Worm (Caenorhabditis elegans): ENCODE results near the gene coq-5.

coq-5 gene

DNA sequence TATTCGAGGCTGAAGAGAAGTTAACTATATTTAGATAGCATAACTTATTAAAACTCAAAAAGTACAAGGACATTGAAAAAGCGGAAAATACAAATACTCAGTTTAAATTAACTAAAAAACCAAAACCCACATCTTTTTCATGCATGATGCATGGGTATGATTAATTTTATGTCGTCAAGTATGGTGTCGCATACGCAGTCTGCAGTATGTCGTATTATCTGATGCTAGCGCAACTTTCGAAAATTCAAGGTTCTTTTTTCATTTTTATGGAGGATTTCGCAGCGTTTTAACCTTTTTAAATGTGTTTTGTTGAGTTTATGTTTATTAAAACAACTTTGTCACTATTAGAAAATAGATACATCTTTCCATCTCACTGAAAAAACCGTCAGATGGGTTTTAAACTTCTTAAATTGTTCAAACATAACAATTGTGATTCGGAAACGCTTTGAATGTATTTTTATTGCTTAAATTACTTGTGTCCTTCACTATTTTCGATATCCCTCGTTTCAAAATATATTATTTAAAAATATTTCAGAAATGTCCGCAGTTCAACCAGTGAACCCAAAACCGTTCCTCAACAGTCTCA is 3.4 kb upstream of the coq-5 start, which contains the start of gene snr-5:
Gene snr-5 (plus strand): TSS at position 536 of the 586 bp plus-strand sequence.
- TF ChIP-seq elt-4 (tag; optimal IDR thresholded peaks at IDR 0.05) (no peak), unc-42 (tag; optimal IDR thresholded peaks at IDR 0.05) (peak; percentile 11)

DNA sequence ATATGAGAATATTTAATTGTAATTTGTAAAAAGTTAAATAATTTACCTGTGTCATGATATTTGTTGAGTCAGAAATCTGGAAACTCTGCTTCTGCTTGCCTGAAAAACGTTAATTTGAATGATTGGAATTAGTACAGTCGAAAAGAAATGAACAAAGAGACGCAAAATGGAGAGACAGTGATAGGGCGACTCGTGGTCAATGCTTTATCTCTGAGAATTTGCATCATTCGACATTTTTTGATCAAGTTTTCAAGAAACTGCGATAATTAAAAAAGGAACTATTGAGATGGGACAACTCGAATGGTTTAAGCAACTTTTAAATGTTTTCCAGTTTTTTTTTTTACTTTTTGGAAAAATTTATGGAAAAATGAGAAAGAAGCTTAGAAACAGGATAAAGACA is 2.6 kb upstream of the coq-5 start, which contains the start of gene cuc-1:
Gene cuc-1 (minus strand): TSS at position 101 of the 400 bp plus-strand sequence.
- no peak for TF ChIP-seq C38D4.7 (GFP tag; optimal IDR thresholded peaks at IDR 0.05)
- no peak for TF ChIP-seq K09A11.1 (tag; optimal IDR thresholded peaks at IDR 0.05; ENCODE audit: insufficient read depth)
- TF ChIP-seq hlh-13 (GFP tag; optimal IDR thresholded peaks at IDR 0.05): no peak

DNA sequence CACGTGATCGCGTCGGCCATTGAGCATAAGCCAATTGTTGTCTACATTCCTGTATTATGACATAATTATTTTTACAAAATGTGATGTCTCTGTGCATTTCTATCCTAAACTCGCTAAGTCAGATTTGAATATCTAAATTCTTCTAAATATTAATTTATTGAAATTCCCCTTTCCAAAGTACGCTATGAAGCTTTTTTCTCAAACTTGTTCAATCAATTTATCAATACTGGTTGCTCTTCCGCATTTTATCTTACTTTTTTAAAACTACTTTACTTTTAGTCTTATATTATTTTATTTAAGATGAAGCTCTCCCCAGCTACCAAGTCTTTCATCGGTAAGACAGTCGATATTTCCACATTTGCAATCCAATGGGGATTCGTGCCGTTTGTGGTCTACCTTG is 1.1 kb upstream of the coq-5 start, which contains the start of gene tomm-7:
Gene tomm-7 (plus strand): TSS at position 301 of the 400 bp plus-strand sequence.
- no peak for TF ChIP-seq nfya-1 (tag; optimal IDR thresholded peaks at IDR 0.05)
- TF ChIP-seq ceh-45 (GFP tag; IDR thresholded peaks at IDR 0.05): no peak
- TF ChIP-seq ceh-24 (tag; optimal IDR thresholded peaks at IDR 0.05): no peak
- no peak for TF ChIP-seq ahr-1 (tag; optimal IDR thresholded peaks at IDR 0.05)
- TF ChIP-seq hlh-15 (tag; optimal IDR thresholded peaks at IDR 0.05): no peak

ce11 chrIII:7857142-7857541 is 1.1 kb downstream of the coq-5 start, which contains the start of gene tag-307:
TSS of gene tag-307 (minus strand) at chrIII:7857242.
- no peak for TF ChIP-seq gmeb-2 (tag; optimal IDR thresholded peaks at IDR 0.05)
- no peak for TF ChIP-seq pros-1 (tag; optimal IDR thresholded peaks at IDR 0.05)
- TF ChIP-seq K02D7.2 (tag; optimal IDR thresholded peaks at IDR 0.05): no peak
- TF ChIP-seq unc-3 (GFP tag; conservative IDR thresholded peaks at IDR 0.05): no peak
- TF ChIP-seq unc-3 (tag; optimal IDR thresholded peaks at IDR 0.05): no peak
- no peak for TF ChIP-seq fax-1 (tag; optimal IDR thresholded peaks at IDR 0.05)
- TF ChIP-seq unc-86 (tag; optimal IDR thresholded peaks at IDR 0.05): no peak
- TF ChIP-seq ceh-31 (tag; optimal IDR thresholded peaks at IDR 0.05): no peak
- TF ChIP-seq zip-5 (tag; optimal IDR thresholded peaks at IDR 0.05): no peak
- no peak for TF ChIP-seq dmd-4 (tag; optimal IDR thresholded peaks at IDR 0.05; ENCODE audit: borderline replicate concordance)
- no peak for TF ChIP-seq ceh-48 (tag; optimal IDR thresholded peaks at IDR 0.05)
- TF ChIP-seq hlh-13 (GFP tag; optimal IDR thresholded peaks at IDR 0.05): no peak
- TF ChIP-seq pha-2 (tag; optimal IDR thresholded peaks at IDR 0.05): no peak
- TF ChIP-seq nhr-232 (tag; optimal IDR thresholded peaks at IDR 0.05): no peak
- no peak for TF ChIP-seq eyg-1 (tag; optimal IDR thresholded peaks at IDR 0.05)
- no peak for TF ChIP-seq ama-1 (optimal IDR thresholded peaks at IDR 0.05)
- TF ChIP-seq ttx-3 (tag; optimal IDR thresholded peaks at IDR 0.05): no peak
- no peak for TF ChIP-seq C38D4.7 (GFP tag; optimal IDR thresholded peaks at IDR 0.05)
- TF ChIP-seq elt-4 (tag; optimal IDR thresholded peaks at IDR 0.05): no peak
- TF ChIP-seq hlh-30 (tag; optimal IDR thresholded peaks at IDR 0.05; ENCODE audit: insufficient read depth): no peak

DNA sequence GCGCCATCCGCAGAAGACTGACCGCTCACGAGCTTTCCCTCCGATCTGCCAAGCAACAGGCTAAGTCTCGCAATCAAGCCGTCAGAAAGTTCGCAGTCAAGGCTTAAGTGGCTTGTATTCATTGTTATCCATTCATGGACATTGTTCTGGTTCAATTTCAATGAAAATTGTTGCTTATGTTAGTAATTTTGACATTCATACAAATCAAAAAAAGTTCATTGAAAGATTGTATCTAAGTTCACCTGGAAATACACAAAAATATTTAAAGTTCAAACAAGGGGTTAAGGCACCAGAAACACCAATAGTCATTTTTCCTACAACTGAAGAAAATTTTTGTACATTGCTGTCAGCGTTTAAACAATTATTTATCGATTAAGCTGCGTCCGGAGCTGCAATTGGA is 2.8 kb downstream of the coq-5 start:
- TF ChIP-seq mec-3 (tag; optimal IDR thresholded peaks at IDR 0.05; ENCODE audit: borderline replicate concordance): no peak
- no peak for TF ChIP-seq ets-4 (tag; optimal IDR thresholded peaks at IDR 0.05)
- TF ChIP-seq hlh-15 (tag; optimal IDR thresholded peaks at IDR 0.05): no peak
- no peak for TF ChIP-seq ref-2 (tag; optimal IDR thresholded peaks at IDR 0.05)
- TF ChIP-seq tbx-7 (tag; optimal IDR thresholded peaks at IDR 0.05): no peak
- no peak for TF ChIP-seq syd-9 (tag; optimal IDR thresholded peaks at IDR 0.05)
- TF ChIP-seq ceh-45 (GFP tag; IDR thresholded peaks at IDR 0.05): no peak
- no peak for TF ChIP-seq ceh-30 (tag; optimal IDR thresholded peaks at IDR 0.05)
- TF ChIP-seq rnt-1 (tag; optimal IDR thresholded peaks at IDR 0.05): no peak
- no peak for TF ChIP-seq sox-4 (tag; optimal IDR thresholded peaks at IDR 0.05)
- TF ChIP-seq dve-1 (tag; optimal IDR thresholded peaks at IDR 0.05): no peak
- TF ChIP-seq ttx-3 (tag; optimal IDR thresholded peaks at IDR 0.05): no peak
- no peak for TF ChIP-seq C08G9.2 (tag; optimal IDR thresholded peaks at IDR 0.05)

Data from whole organism, late embryonic.